Worm (Caenorhabditis elegans): ENCODE data around the gene scc-1.

Gene scc-1

ce11 chrII:4676241-4676640 lies 22.3 kb upstream of the scc-1 start:
- TF ChIP-seq tbx-11 (GFP tag; IDR thresholded peaks at IDR 0.05): no peak
- no peak for TF ChIP-seq hnd-1 (tag; optimal IDR thresholded peaks at IDR 0.05)
- TF ChIP-seq ets-7 (tag; optimal IDR thresholded peaks at IDR 0.05): no peak
- no peak for TF ChIP-seq tbx-37 (GFP tag; conservative IDR thresholded peaks at IDR 0.05)
- TF ChIP-seq ceh-36 (tag; optimal IDR thresholded peaks at IDR 0.05): no peak
- no peak for TF ChIP-seq hmg-4 (GFP tag; optimal IDR thresholded peaks at IDR 0.05)
- TF ChIP-seq ama-1 (optimal IDR thresholded peaks at IDR 0.05): no peak

ce11 chrII:4677916-4678315 lies 20.6 kb upstream of the scc-1 start, which contains the start of gene T05A7.1:
T05A7.1 (plus strand) TSS chrII:4678216.
- TF ChIP-seq ceh-36 (tag; optimal IDR thresholded peaks at IDR 0.05) (no peak), pes-1 (GFP tag; IDR thresholded peaks at IDR 0.05) (no peak), F13C5.2 (tag; optimal IDR thresholded peaks at IDR 0.05) (no peak), aly-1 (tag; optimal IDR thresholded peaks at IDR 0.05) (no peak), tbx-11 (GFP tag; IDR thresholded peaks at IDR 0.05) (no peak), tra-4 (tag; optimal IDR thresholded peaks at IDR 0.05) (no peak), ceh-13 (GFP tag; optimal IDR thresholded peaks at IDR 0.05) (no peak), B0310.2 (tag; optimal IDR thresholded peaks at IDR 0.05) (no peak), ama-1 (optimal IDR thresholded peaks at IDR 0.05) (no peak), hmbx-1 (tag; optimal IDR thresholded peaks at IDR 0.05) (no peak), tbx-37 (GFP tag; conservative IDR thresholded peaks at IDR 0.05) (no peak), scrt-1 (GFP tag; IDR thresholded peaks at IDR 0.05) (no peak), hmg-4 (GFP tag; optimal IDR thresholded peaks at IDR 0.05) (no peak), sea-1 (GFP tag; conservative IDR thresholded peaks at IDR 0.05) (no peak), ets-7 (tag; optimal IDR thresholded peaks at IDR 0.05) (no peak), flt-1 (GFP tag; IDR thresholded peaks at IDR 0.05) (no peak)

- no peak for TF ChIP-seq tra-4 (tag; optimal IDR thresholded peaks at IDR 0.05)
- TF ChIP-seq ets-7 (tag; optimal IDR thresholded peaks at IDR 0.05): no peak
- no peak for TF ChIP-seq tbx-11 (GFP tag; IDR thresholded peaks at IDR 0.05)
- no peak for TF ChIP-seq aly-1 (tag; optimal IDR thresholded peaks at IDR 0.05)
- TF ChIP-seq B0310.2 (tag; optimal IDR thresholded peaks at IDR 0.05): no peak
- TF ChIP-seq tbx-37 (GFP tag; conservative IDR thresholded peaks at IDR 0.05): no peak
- TF ChIP-seq hmg-4 (GFP tag; optimal IDR thresholded peaks at IDR 0.05): no peak
- TF ChIP-seq flt-1 (GFP tag; IDR thresholded peaks at IDR 0.05): no peak
- no peak for TF ChIP-seq sea-1 (GFP tag; conservative IDR thresholded peaks at IDR 0.05)
- no peak for TF ChIP-seq pes-1 (GFP tag; IDR thresholded peaks at IDR 0.05)
- TF ChIP-seq hnd-1 (tag; optimal IDR thresholded peaks at IDR 0.05): no peak
Measured at ce11 chrII:4681391-4681790, 17.1 kb upstream of the scc-1 start, which contains the start of gene T05A7.7. T05A7.7 (minus strand) TSS chrII:4681491.

ce11 chrII:4683693-4684092 lies 14.8 kb upstream of the scc-1 start, which contains the start of gene sre-40:
sre-40 (minus strand) TSS chrII:4683793.
- TF ChIP-seq pes-1 (GFP tag; IDR thresholded peaks at IDR 0.05) (no peak), hnd-1 (tag; optimal IDR thresholded peaks at IDR 0.05) (no peak)

ce11 chrII:4684852-4685251 lies 13.7 kb upstream of the scc-1 start:
- TF ChIP-seq pes-1 (GFP tag; IDR thresholded peaks at IDR 0.05) (no peak), aly-1 (tag; optimal IDR thresholded peaks at IDR 0.05) (no peak), hnd-1 (tag; optimal IDR thresholded peaks at IDR 0.05) (no peak), flt-1 (GFP tag; IDR thresholded peaks at IDR 0.05) (no peak), sea-1 (GFP tag; conservative IDR thresholded peaks at IDR 0.05) (no peak)

- TF ChIP-seq tbx-37 (GFP tag; conservative IDR thresholded peaks at IDR 0.05) (no peak), tra-4 (tag; optimal IDR thresholded peaks at IDR 0.05) (no peak), tbx-11 (GFP tag; IDR thresholded peaks at IDR 0.05) (no peak), ets-7 (tag; optimal IDR thresholded peaks at IDR 0.05) (no peak), sea-1 (GFP tag; conservative IDR thresholded peaks at IDR 0.05) (no peak), hnd-1 (tag; optimal IDR thresholded peaks at IDR 0.05) (no peak), hmg-4 (GFP tag; optimal IDR thresholded peaks at IDR 0.05) (no peak), hmbx-1 (tag; optimal IDR thresholded peaks at IDR 0.05) (no peak), scrt-1 (GFP tag; IDR thresholded peaks at IDR 0.05) (no peak), pes-1 (GFP tag; IDR thresholded peaks at IDR 0.05) (no peak), B0310.2 (tag; optimal IDR thresholded peaks at IDR 0.05) (no peak), aly-1 (tag; optimal IDR thresholded peaks at IDR 0.05) (no peak), ceh-13 (GFP tag; optimal IDR thresholded peaks at IDR 0.05) (no peak)
Measured at ce11 chrII:4686941-4687340, 11.6 kb upstream of the scc-1 start, which contains the start of gene sre-39. sre-39 (plus strand) TSS chrII:4687241.

ce11 chrII:4689477-4689876 lies 9.0 kb upstream of the scc-1 start, which contains the start of gene F10G7.12:
F10G7.12 (plus strand) TSS chrII:4689777.
- TF ChIP-seq pes-1 (GFP tag; IDR thresholded peaks at IDR 0.05) (no peak), ceh-36 (tag; optimal IDR thresholded peaks at IDR 0.05) (no peak), ets-7 (tag; optimal IDR thresholded peaks at IDR 0.05) (no peak), hmbx-1 (tag; optimal IDR thresholded peaks at IDR 0.05) (no peak), scrt-1 (GFP tag; IDR thresholded peaks at IDR 0.05) (no peak), hmg-4 (GFP tag; optimal IDR thresholded peaks at IDR 0.05) (no peak), sea-1 (GFP tag; conservative IDR thresholded peaks at IDR 0.05) (no peak), tra-4 (tag; optimal IDR thresholded peaks at IDR 0.05) (no peak), B0310.2 (tag; optimal IDR thresholded peaks at IDR 0.05) (no peak), ceh-13 (GFP tag; optimal IDR thresholded peaks at IDR 0.05) (no peak), aly-1 (tag; optimal IDR thresholded peaks at IDR 0.05) (no peak), hnd-1 (tag; optimal IDR thresholded peaks at IDR 0.05) (no peak), tbx-37 (GFP tag; conservative IDR thresholded peaks at IDR 0.05) (no peak), flt-1 (GFP tag; IDR thresholded peaks at IDR 0.05) (no peak)

- TF ChIP-seq tbx-37 (GFP tag; conservative IDR thresholded peaks at IDR 0.05) (no peak), ceh-13 (GFP tag; optimal IDR thresholded peaks at IDR 0.05) (no peak), ceh-36 (tag; optimal IDR thresholded peaks at IDR 0.05) (no peak), flt-1 (GFP tag; IDR thresholded peaks at IDR 0.05) (no peak), ama-1 (optimal IDR thresholded peaks at IDR 0.05) (no peak), ets-7 (tag; optimal IDR thresholded peaks at IDR 0.05) (no peak), hmbx-1 (tag; optimal IDR thresholded peaks at IDR 0.05) (no peak), aly-1 (tag; optimal IDR thresholded peaks at IDR 0.05) (no peak), pes-1 (GFP tag; IDR thresholded peaks at IDR 0.05) (no peak), B0310.2 (tag; optimal IDR thresholded peaks at IDR 0.05) (no peak), scrt-1 (GFP tag; IDR thresholded peaks at IDR 0.05) (no peak), hmg-4 (GFP tag; optimal IDR thresholded peaks at IDR 0.05) (no peak), tra-4 (tag; optimal IDR thresholded peaks at IDR 0.05) (no peak), hnd-1 (tag; optimal IDR thresholded peaks at IDR 0.05) (no peak), tbx-11 (GFP tag; IDR thresholded peaks at IDR 0.05) (no peak), sea-1 (GFP tag; conservative IDR thresholded peaks at IDR 0.05) (no peak), F13C5.2 (tag; optimal IDR thresholded peaks at IDR 0.05) (no peak)
Measured at ce11 chrII:4693129-4693528, 5.4 kb upstream of the scc-1 start, which contains the start of gene F10G7.5. F10G7.5 (plus strand) TSS chrII:4693414.

Data from whole organism, early embryonic.